Fruit fly (Drosophila melanogaster) whole organism, embryonic: ENCODE measurements around the gene PIG-T.

Source experiments
- Antp ChIP-seq: fragments of 200-800 bp; sonication (Bioruptor generic); optimal IDR thresholded peaks from 3 replicates; lab custom pipeline; 2016; ENCODE audit warnings: missing biosample characterization, missing genetic modification characterization
- C15 ChIP-seq: fragments of 200-800 bp; sonication (Bioruptor generic); IDR thresholded peaks from 3 replicates; pipeline ENCODE4 v1.3.6; 2022; ENCODE audit warnings: missing biosample characterization, missing genetic modification characterization
- CG10274 ChIP-seq: fragments of 200-800 bp; sonication (Bioruptor generic); optimal IDR thresholded peaks from 3 replicates; lab custom pipeline; 2017; ENCODE audit warnings: missing biosample characterization, mild to moderate bottlenecking, missing genetic modification characterization
- CG10979 ChIP-seq: fragments of 200-800 bp; sonication (Bioruptor generic); optimal IDR thresholded peaks from 2 replicates; lab custom pipeline; 2018; ENCODE audit warnings: missing biosample characterization, mild to moderate bottlenecking, missing genetic modification characterization, moderate library complexity
- CG11093 ChIP-seq: fragments of 200-800 bp; sonication (Bioruptor generic); IDR thresholded peaks from 3 replicates; pipeline ENCODE4 v1.3.6; 2022; ENCODE audit warnings: missing biosample characterization, missing genetic modification characterization
- CG11456 ChIP-seq: fragments of 200-800 bp; sonication (Bioruptor generic); IDR thresholded peaks from 3 replicates; pipeline ENCODE4 v1.3.6; 2022; ENCODE audit warnings: missing biosample characterization, missing genetic modification characterization
- CG11560 ChIP-seq: fragments of 200-800 bp; sonication (Bioruptor generic); IDR thresholded peaks from 3 replicates; pipeline ENCODE4 v1.3.6; 2022; ENCODE audit warnings: missing biosample characterization, missing genetic modification characterization
- CG11696 ChIP-seq: fragments of 200-800 bp; sonication (Bioruptor generic); IDR thresholded peaks from 2 replicates; pipeline ENCODE4 v1.3.6; 2022; ENCODE audit warnings: missing biosample characterization, missing genetic modification characterization
- CG13296 ChIP-seq: fragments of 200-800 bp; sonication (Bioruptor generic); optimal IDR thresholded peaks from 3 replicates; lab custom pipeline; 2018; ENCODE audit warnings: missing biosample characterization, mild to moderate bottlenecking, missing genetic modification characterization
- CG13624 ChIP-seq: fragments of 200-800 bp; sonication (Bioruptor generic); optimal IDR thresholded peaks from 2 replicates; lab custom pipeline; 2016; ENCODE audit warnings: missing biosample characterization, missing genetic modification characterization
- CG17361 ChIP-seq: fragments of 200-800 bp; sonication (Bioruptor generic); IDR thresholded peaks from 3 replicates; pipeline ENCODE4 v1.3.6; 2022; ENCODE audit warnings: missing biosample characterization, missing genetic modification characterization
- CG18262 ChIP-seq: fragments of 200-800 bp; optimal IDR thresholded peaks from 3 replicates; lab custom pipeline; 2019; ENCODE audit warnings: missing biosample characterization, mild to moderate bottlenecking, missing genetic modification characterization, moderate library complexity
- CG2199 ChIP-seq: fragments of 200-800 bp; sonication (Bioruptor generic); IDR thresholded peaks from 3 replicates; pipeline ENCODE4 v1.3.6; 2022; ENCODE audit warnings: missing biosample characterization, missing genetic modification characterization
- CG2202 ChIP-seq: fragments of 200-800 bp; sonication (Bioruptor generic); optimal IDR thresholded peaks from 2 replicates; lab custom pipeline; 2018; ENCODE audit warnings: missing biosample characterization, mild to moderate bottlenecking, missing genetic modification characterization
- CG2678 ChIP-seq: fragments of 200-800 bp; sonication (Bioruptor generic); optimal IDR thresholded peaks from 3 replicates; lab custom pipeline; 2019; ENCODE audit warnings: missing biosample characterization, mild to moderate bottlenecking, missing genetic modification characterization, moderate library complexity
- CG3281 ChIP-seq: fragments of 200-800 bp; sonication (Bioruptor generic); optimal IDR thresholded peaks from 3 replicates; lab custom pipeline; 2017; ENCODE audit warnings: missing biosample characterization, mild to moderate bottlenecking, missing genetic modification characterization
- CG4360 ChIP-seq: fragments of 200-800 bp; sonication (Bioruptor generic); IDR thresholded peaks from 2 replicates; pipeline ENCODE4 v1.3.6; 2022; ENCODE audit warnings: missing biosample characterization, missing genetic modification characterization
- CG6854 ChIP-seq: fragments of 200-800 bp; sonication (Bioruptor generic); optimal IDR thresholded peaks from 3 replicates; lab custom pipeline; 2017; ENCODE audit warnings: missing biosample characterization, mild to moderate bottlenecking, missing genetic modification characterization
- CG8290 ChIP-seq, 3 experiments: fragments of 200-800 bp; sonication (Bioruptor generic); optimal IDR thresholded peaks; 2 replicates each; lab custom pipeline; 2016 to 2019; ENCODE audit warnings: missing biosample characterization in 3 of 3, missing genetic modification characterization in 3 of 3, mild to moderate bottlenecking in 2 of 3, moderate library complexity in 1 of 3
- CHES-1-like ChIP-seq: fragments of 200-800 bp; sonication (Bioruptor generic); optimal IDR thresholded peaks from 2 replicates; lab custom pipeline; 2016; ENCODE audit warnings: missing biosample characterization, missing genetic modification characterization
- Camta ChIP-seq: fragments of 200-800 bp; sonication (Bioruptor generic); optimal IDR thresholded peaks from 2 replicates; lab custom pipeline; 2016; ENCODE audit warnings: missing biosample characterization, missing genetic modification characterization
- Dll ChIP-seq: fragments of 200-800 bp; sonication (Bioruptor generic); IDR thresholded peaks from 4 replicates; pipeline ENCODE4 v1.3.6; 2022; ENCODE audit warnings: missing biosample characterization, missing genetic modification characterization; ENCODE audit not compliant: partially characterized antibody
- NFAT ChIP-seq: fragments of 200-800 bp; sonication (Bioruptor generic); IDR thresholded peaks from 2 replicates; pipeline ENCODE4 v1.3.6; 2022; ENCODE audit warnings: missing biosample characterization, missing genetic modification characterization
- Oli ChIP-seq: fragments of 200-800 bp; sonication (Bioruptor generic); optimal IDR thresholded peaks from 2 replicates; lab custom pipeline; 2018; ENCODE audit warnings: missing biosample characterization, mild to moderate bottlenecking, missing genetic modification characterization, moderate library complexity
- Ptx1 ChIP-seq: fragments of 200-800 bp; sonication (Bioruptor generic); IDR thresholded peaks from 2 replicates; pipeline ENCODE4 v1.3.6; 2022; ENCODE audit warnings: missing biosample characterization, missing genetic modification characterization
- Rfx ChIP-seq: fragments of 200-800 bp; sonication (Bioruptor generic); IDR thresholded peaks from 2 replicates; pipeline ENCODE4 v1.3.6; 2022; ENCODE audit warnings: missing biosample characterization, missing genetic modification characterization
- Side ChIP-seq: fragments of 200-800 bp; sonication (Bioruptor generic); optimal IDR thresholded peaks from 2 replicates; lab custom pipeline; 2016; ENCODE audit warnings: missing biosample characterization, missing genetic modification characterization
- Trl ChIP-seq, 3 experiments: fragments of >200 bp in 2 of 3; fragments of 200-800 bp in 1 of 3; sonication (Bioruptor generic) in 1 of 3; optimal IDR thresholded peaks; 2 replicates in 1 of 3; 3 replicates in 2 of 3; lab custom pipeline; 2016 to 2017; ENCODE audit warnings: missing biosample characterization in 1 of 3, missing genetic modification characterization in 1 of 3
- ap ChIP-seq: fragments of 200-800 bp; sonication (Bioruptor generic); IDR thresholded peaks from 2 replicates; pipeline ENCODE4 v1.3.6; 2022; ENCODE audit warnings: missing biosample characterization, missing genetic modification characterization
- az2 ChIP-seq: fragments of 200-800 bp; sonication (Bioruptor generic); optimal IDR thresholded peaks from 3 replicates; lab custom pipeline; 2016; ENCODE audit warnings: missing biosample characterization, missing genetic modification characterization
- bab2 ChIP-seq: fragments of 200-800 bp; sonication (Bioruptor generic); optimal IDR thresholded peaks from 2 replicates; lab custom pipeline; 2016; ENCODE audit warnings: missing biosample characterization, missing genetic modification characterization
- bcd ChIP-seq: fragments of 200-800 bp; sonication (Bioruptor generic); optimal IDR thresholded peaks from 2 replicates; lab custom pipeline; 2017; ENCODE audit warnings: missing biosample characterization, mild to moderate bottlenecking, missing genetic modification characterization
- dmrt99B ChIP-seq: fragments of 200-800 bp; sonication (Bioruptor generic); optimal IDR thresholded peaks from 2 replicates; lab custom pipeline; 2018; ENCODE audit warnings: missing biosample characterization, mild to moderate bottlenecking, missing genetic modification characterization, moderate library complexity
- dpn ChIP-seq, 2 experiments: fragments of 200-800 bp; sonication (Bioruptor generic); optimal IDR thresholded peaks; 3 replicates each; lab custom pipeline; 2016; ENCODE audit warnings: missing biosample characterization in 2 of 2, missing genetic modification characterization in 2 of 2
- esg ChIP-seq: fragments of 200-800 bp; sonication (Bioruptor generic); conservative IDR thresholded peaks from 2 replicates; pipeline ENCODE4 v1.3.6; 2022; ENCODE audit warnings: missing biosample characterization, missing genetic modification characterization
- fru ChIP-seq: fragments of >200 bp; optimal IDR thresholded peaks from 2 replicates; lab custom pipeline; 2017
- gem ChIP-seq: fragments of 200-800 bp; sonication (Bioruptor generic); optimal IDR thresholded peaks from 2 replicates; lab custom pipeline; 2019; ENCODE audit warnings: missing biosample characterization, mild to moderate bottlenecking, missing genetic modification characterization, moderate library complexity
- jumu ChIP-seq: fragments of 200-800 bp; sonication (Bioruptor generic); optimal IDR thresholded peaks from 3 replicates; lab custom pipeline; 2016; ENCODE audit warnings: missing biosample characterization, missing genetic modification characterization
- kah ChIP-seq: fragments of 200-800 bp; sonication (Bioruptor generic); optimal IDR thresholded peaks from 2 replicates; lab custom pipeline; 2018; ENCODE audit warnings: missing biosample characterization, mild to moderate bottlenecking, missing genetic modification characterization
- lilli ChIP-seq: fragments of 200-800 bp; sonication (Bioruptor generic); optimal IDR thresholded peaks from 3 replicates; lab custom pipeline; 2016; ENCODE audit warnings: missing biosample characterization, missing genetic modification characterization
- nmo ChIP-seq: fragments of 200-800 bp; sonication (Bioruptor generic); optimal IDR thresholded peaks from 2 replicates; lab custom pipeline; 2018; ENCODE audit warnings: missing biosample characterization, mild to moderate bottlenecking, missing genetic modification characterization, moderate library complexity
- phol ChIP-seq: fragments of 200-800 bp; sonication (Bioruptor generic); optimal IDR thresholded peaks from 3 replicates; lab custom pipeline; 2018; ENCODE audit warnings: missing biosample characterization, mild to moderate bottlenecking, missing genetic modification characterization, moderate library complexity
- sd ChIP-seq: fragments of 200-800 bp; sonication (Bioruptor generic); optimal IDR thresholded peaks from 3 replicates; lab custom pipeline; 2018; ENCODE audit warnings: missing biosample characterization, mild to moderate bottlenecking, missing genetic modification characterization, moderate library complexity
- sens ChIP-seq: fragments of 200-800 bp; sonication (Bioruptor generic); peaks from one replicate; lab custom pipeline; 2016; ENCODE audit warnings: missing biosample characterization, missing genetic modification characterization
- tap ChIP-seq: fragments of 200-800 bp; optimal IDR thresholded peaks from 3 replicates; lab custom pipeline; 2019; ENCODE audit warnings: missing biosample characterization, mild to moderate bottlenecking, missing genetic modification characterization, moderate library complexity
- tgo ChIP-seq: fragments of 200-800 bp; sonication (Bioruptor generic); IDR thresholded peaks from 3 replicates; pipeline ENCODE4 v1.3.6; 2022; ENCODE audit warnings: missing biosample characterization, missing genetic modification characterization
- tin ChIP-seq: fragments of 200-800 bp; sonication (Bioruptor generic); optimal IDR thresholded peaks from 3 replicates; lab custom pipeline; 2016; ENCODE audit warnings: missing biosample characterization, missing genetic modification characterization
- trem ChIP-seq: fragments of 200-800 bp; optimal IDR thresholded peaks from 3 replicates; lab custom pipeline; 2019; ENCODE audit warnings: missing biosample characterization, mild to moderate bottlenecking, missing genetic modification characterization, moderate library complexity
- yki ChIP-seq: fragments of >200 bp; optimal IDR thresholded peaks from 3 replicates; lab custom pipeline; 2018
- zfh1 ChIP-seq: fragments of 200-800 bp; sonication (Bioruptor generic); IDR thresholded peaks from 3 replicates; pipeline ENCODE4 v1.3.6; 2022; ENCODE audit warnings: missing biosample characterization, missing genetic modification characterization

PIG-T gene

dm6 chrX:8419534-8419933, 12.5 kb upstream of the PIG-T start (continued):
- TF ChIP-seq CG4360 (GFP tag; lab: Robert Waterston, UW) (peak; percentile 71), sd (tag; lab: Kevin White, UChicago) (peak; percentile 25), CG10979 (tag; lab: Kevin White, UChicago) (no peak), tgo (GFP tag; lab: Robert Waterston, UW) (no peak)

- TF ChIP-seq C15 (GFP tag; lab: Robert Waterston, UW): no peak
- TF ChIP-seq CG17361 (GFP tag; lab: Robert Waterston, UW): peak; percentile 22; the same call in 1 of the 3 replicates
- peak; percentile 34 for TF ChIP-seq gem (tag; lab: Kevin White, UChicago)
- TF ChIP-seq CG13624 (GFP tag; lab: Kevin White, UChicago): peak; percentile 36
- TF ChIP-seq Trl (optimal IDR thresholded peaks at IDR 0.05; lab: Kevin White, UChicago): no peak
- TF ChIP-seq Trl (GFP tag; optimal IDR thresholded peaks at IDR 0.05; lab: Kevin White, UChicago): peak; percentile 46
- 0 out of 3 replicates have a peak, but pooled peaks have one; percentile 30 for TF ChIP-seq zfh1 (GFP tag; lab: Robert Waterston, UW)
- TF ChIP-seq lilli (GFP tag; lab: Kevin White, UChicago): peak; percentile 13
- TF ChIP-seq Side (GFP tag; lab: Kevin White, UChicago): peak; percentile 34
- TF ChIP-seq CG11093 (GFP tag; lab: Robert Waterston, UW): no peak
- no peak for TF ChIP-seq CHES-1-like
- TF ChIP-seq CG18262 (tag; lab: Kevin White, UChicago): peak; percentile 6
- TF ChIP-seq trem (tag; lab: Kevin White, UChicago): no peak
- peak; percentile 94 for TF ChIP-seq sens (GFP tag; lab: Kevin White, UChicago)
- TF ChIP-seq dpn (GFP tag; optimal IDR thresholded peaks at IDR 0.05; lab: Kevin White, UChicago): peak in 1 of 2 experiments; percentile 52
- peak; percentile 60 for TF ChIP-seq Camta (GFP tag; lab: Kevin White, UChicago)
- TF ChIP-seq CG13296 (GFP tag; lab: Kevin White, UChicago): no peak
- no peak for TF ChIP-seq CG11456 (GFP tag; lab: Robert Waterston, UW)
- TF ChIP-seq CG2199: 0 out of 3 replicates have a peak, but pooled peaks have one; percentile 13
- peak; percentile 16 for TF ChIP-seq Oli (tag; lab: Kevin White, UChicago)
- TF ChIP-seq tin (GFP tag; lab: Kevin White, UChicago): peak; percentile 23
- 0 out of 2 replicates have a peak, but pooled peaks have one; percentile 8 for TF ChIP-seq esg (GFP tag; lab: Robert Waterston, UW)
- TF ChIP-seq ap (GFP tag; lab: Robert Waterston, UW): no peak
- TF ChIP-seq Ptx1: 0 out of 2 replicates have a peak, but pooled peaks have one; percentile 12
- 0 out of 2 replicates have a peak, but pooled peaks have one; percentile 29 for TF ChIP-seq Rfx (GFP tag; lab: Robert Waterston, UW)
- TF ChIP-seq CG11560 (tag; lab: Robert Waterston, UW): no peak
- TF ChIP-seq kah: no peak
- TF ChIP-seq CG10274: no peak
- peak; percentile 48 for TF ChIP-seq CG2678 (tag; lab: Kevin White, UChicago)
- TF ChIP-seq CG6854 (GFP tag; lab: Kevin White, UChicago): no peak
- peak; percentile 23 for TF ChIP-seq phol (tag; lab: Kevin White, UChicago)
- no peak for TF ChIP-seq NFAT
- TF ChIP-seq bab2: peak; percentile 32
- peak; percentile 64 for TF ChIP-seq CG11696 (GFP tag; lab: Robert Waterston, UW)
- no peak for TF ChIP-seq CG2202 (tag; lab: Kevin White, UChicago)
- TF ChIP-seq Antp (GFP tag; lab: Kevin White, UChicago): peak; percentile 47
- no peak for TF ChIP-seq fru (lab: Kevin White, UChicago)
- peak; percentile 8 for TF ChIP-seq CG3281
- TF ChIP-seq nmo: peak; percentile 63
- no peak for TF ChIP-seq bcd (GFP tag; lab: Kevin White, UChicago)
- peak; percentile 54 for TF ChIP-seq dmrt99B (tag; lab: Kevin White, UChicago)
- TF ChIP-seq jumu (GFP tag; lab: Kevin White, UChicago): peak; percentile 29
- TF ChIP-seq az2 (GFP tag; lab: Kevin White, UChicago): peak; percentile 18
- TF ChIP-seq Dll: no peak
- TF ChIP-seq yki (lab: Kevin White, UChicago): no peak
- no peak for TF ChIP-seq tap (tag; lab: Kevin White, UChicago)
- TF ChIP-seq CG8290 (GFP tag; optimal IDR thresholded peaks at IDR 0.05; lab: Kevin White, UChicago): peak; percentile 10
- TF ChIP-seq CG8290 (tag; optimal IDR thresholded peaks at IDR 0.05; lab: Kevin White, UChicago): no peak
Measured at dm6 chrX:8416956-8417355, 9.9 kb upstream of the PIG-T start.
